Worm (Caenorhabditis elegans) whole organism, L4 larva: ENCODE data around the gene col-14.

Experiments used
- R02D3.7 ChIP-seq: fragments of 150-350 bp; sonication (generic microtip); optimal IDR thresholded peaks from 3 replicates; lab custom pipeline; 2014; ENCODE audit warnings: missing biosample characterization, missing genetic modification characterization
- Y5F2A.4 ChIP-seq: fragments of 200-800 bp; sonication (Bioruptor generic); optimal IDR thresholded peaks from 2 replicates; lab custom pipeline; 2018; ENCODE audit warnings: mild to moderate bottlenecking, missing genetic modification characterization, missing compliant biosample characterization
- ama-1 ChIP-seq: fragments of 150-350 bp; optimal IDR thresholded peaks from 2 replicates; lab custom pipeline; 2014; ENCODE audit warnings: inconsistent platforms, mixed read lengths
- lir-3 ChIP-seq: sonication (generic microtip); optimal IDR thresholded peaks from 2 replicates; lab custom pipeline; 2016; ENCODE audit warnings: mild to moderate bottlenecking, missing genetic modification characterization, missing compliant biosample characterization
- madf-5 ChIP-seq, 2 experiments: fragments of 200-800 bp; sonication (Bioruptor generic); IDR thresholded peaks; 2 replicates each; pipeline ENCODE4 v1.3.6; 2022; ENCODE audit warnings: missing compliant biosample characterization in 2 of 2, missing genetic modification characterization in 2 of 2
- nhr-6 ChIP-seq: fragments of 150-350 bp; optimal IDR thresholded peaks from 2 replicates; lab custom pipeline; 2014; ENCODE audit warnings: missing biosample characterization, missing genetic modification characterization
- unc-39 ChIP-seq: sonication (generic microtip); optimal IDR thresholded peaks from 2 replicates; lab custom pipeline; 2017; ENCODE audit warnings: missing biosample characterization, missing genetic modification characterization
- zfp-3 ChIP-seq: fragments of 200-800 bp; sonication (Bioruptor generic); conservative IDR thresholded peaks from 2 replicates; pipeline ENCODE4 v1.3.6; 2022; ENCODE audit warnings: missing genetic modification reagents, missing genetic modification characterization, missing compliant biosample characterization

DNA sequence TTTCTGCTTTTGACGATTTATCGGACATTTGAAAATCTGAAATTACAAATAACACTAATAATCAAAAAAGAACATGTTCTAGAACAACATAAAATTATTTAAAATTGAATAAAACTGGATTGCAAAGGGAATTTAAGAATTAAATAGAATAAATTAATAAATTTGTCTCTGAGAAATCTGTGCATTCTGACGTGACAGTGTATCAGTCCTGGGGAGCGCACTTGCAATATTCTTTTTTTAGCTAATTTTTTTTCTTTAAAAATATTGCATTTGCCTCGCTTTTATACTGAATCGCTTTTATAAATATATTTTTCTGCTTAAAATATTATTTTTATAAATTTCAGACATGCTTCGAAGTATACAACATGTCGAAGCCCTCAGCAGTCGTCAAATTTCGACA, 43.5 kb upstream of the col-14 start, which contains the start of the genes mrpl-1, emc-6 and mrps-24:
- TF ChIP-seq R02D3.7: no peak
- no peak for TF ChIP-seq Y5F2A.4 (GFP tag; lab: Kevin White, UChicago)
- no peak for TF ChIP-seq nhr-6
- TF ChIP-seq unc-39 (tag; lab: Kevin White, UChicago): no peak
- no peak for TF ChIP-seq ama-1 (lab: Kevin White, UChicago)
- no peak for TF ChIP-seq madf-5 (GFP tag; IDR thresholded peaks at IDR 0.05; lab: Robert Waterston, UW)
- TF ChIP-seq zfp-3 (GFP tag; lab: Robert Waterston, UW): no peak
- no peak for TF ChIP-seq lir-3 (tag; lab: Kevin White, UChicago)
